Worm (Caenorhabditis elegans): ENCODE measurements around the gene R02F11.12.

- TF ChIP-seq ama-1 (optimal IDR thresholded peaks at IDR 0.05) (no peak), hmg-4 (GFP tag; optimal IDR thresholded peaks at IDR 0.05) (no peak), pes-1 (GFP tag; IDR thresholded peaks at IDR 0.05) (no peak), tbx-37 (GFP tag; conservative IDR thresholded peaks at IDR 0.05) (no peak), scrt-1 (GFP tag; IDR thresholded peaks at IDR 0.05) (no peak), F13C5.2 (tag; optimal IDR thresholded peaks at IDR 0.05) (no peak), B0310.2 (tag; optimal IDR thresholded peaks at IDR 0.05) (no peak), aly-1 (tag; optimal IDR thresholded peaks at IDR 0.05) (no peak), flt-1 (GFP tag; IDR thresholded peaks at IDR 0.05) (no peak), ceh-13 (GFP tag; optimal IDR thresholded peaks at IDR 0.05) (no peak), hnd-1 (tag; optimal IDR thresholded peaks at IDR 0.05) (no peak), ets-7 (tag; optimal IDR thresholded peaks at IDR 0.05) (no peak), tra-4 (tag; optimal IDR thresholded peaks at IDR 0.05) (no peak), tbx-11 (GFP tag; IDR thresholded peaks at IDR 0.05) (no peak)
Measured at ce11 chrV:4790368-4790767, at the start of gene R02F11.12.

Data from whole organism, early embryonic.